Worm (Caenorhabditis elegans): ENCODE measurements around the gene itsn-1.
"Not testable (repeated sequence)": the region's sequence is repeated elsewhere in the genome, so short reads cannot be mapped to it uniquely, and the experiment has no call there.

itsn-1 gene

ce11 chrIV:17118987-17119732, at the start of gene itsn-1:
Gene itsn-1 (plus strand): TSS chrIV:17119682.
- no peak for TF ChIP-seq unc-62 (GFP tag; optimal IDR thresholded peaks at IDR 0.05)

- TF ChIP-seq unc-62 (GFP tag; optimal IDR thresholded peaks at IDR 0.05): not testable (repeated sequence)
These were observed 48.7 kb upstream of the itsn-1 start, which contains the start of gene Y116A8C.24 for ce11 chrIV:17070791-17071190. Gene Y116A8C.24 (minus strand): TSS chrIV:17070891.

- no peak for TF ChIP-seq unc-62 (GFP tag; optimal IDR thresholded peaks at IDR 0.05)
These were observed 40.8 kb upstream of the itsn-1 start, which contains the start of gene Y116A8C.25 for ce11 chrIV:17078649-17079048. Gene Y116A8C.25 (minus strand): TSS chrIV:17078749.

ce11 chrIV:17084317-17084716, 35.2 kb upstream of the itsn-1 start:
- TF ChIP-seq unc-62 (GFP tag; optimal IDR thresholded peaks at IDR 0.05): no peak

ce11 chrIV:17084839-17085238, 34.6 kb upstream of the itsn-1 start:
- TF ChIP-seq unc-62 (GFP tag; optimal IDR thresholded peaks at IDR 0.05): no peak

ce11 chrIV:17087384-17088099, 31.9 kb upstream of the itsn-1 start, which contains the start of the genes snx-13 and snr-1:
Gene snx-13 (minus strand): TSS chrIV:17087438.
Gene snr-1 (plus strand): TSS chrIV:17088049.
- TF ChIP-seq unc-62 (GFP tag; optimal IDR thresholded peaks at IDR 0.05): no peak

ce11 chrIV:17088849-17089248, 30.6 kb upstream of the itsn-1 start, which contains the start of gene Y116A8C.43:
Gene Y116A8C.43 (plus strand): TSS chrIV:17088851.
- TF ChIP-seq unc-62 (GFP tag; optimal IDR thresholded peaks at IDR 0.05): no peak

ce11 chrIV:17093701-17094100, 25.8 kb upstream of the itsn-1 start, which contains the start of gene Y116A8C.29:
Gene Y116A8C.29 (plus strand): TSS chrIV:17094028.
- no peak for TF ChIP-seq unc-62 (GFP tag; optimal IDR thresholded peaks at IDR 0.05)

ce11 chrIV:17096168-17096567, 23.3 kb upstream of the itsn-1 start, which contains the start of gene Y116A8C.27:
Gene Y116A8C.27 (minus strand): TSS chrIV:17096268.
- no peak for TF ChIP-seq unc-62 (GFP tag; optimal IDR thresholded peaks at IDR 0.05)

- no peak for TF ChIP-seq unc-62 (GFP tag; optimal IDR thresholded peaks at IDR 0.05)
These were observed 20.4 kb upstream of the itsn-1 start for ce11 chrIV:17099113-17099512.

ce11 chrIV:17100148-17100547, 19.3 kb upstream of the itsn-1 start, which contains the start of gene bca-2:
Gene bca-2 (minus strand): TSS chrIV:17100248.
- no peak for TF ChIP-seq unc-62 (GFP tag; optimal IDR thresholded peaks at IDR 0.05)

ce11 chrIV:17100628-17101338, 18.7 kb upstream of the itsn-1 start:
- no peak for TF ChIP-seq unc-62 (GFP tag; optimal IDR thresholded peaks at IDR 0.05)

ce11 chrIV:17103116-17103515, 16.4 kb upstream of the itsn-1 start:
- no peak for TF ChIP-seq unc-62 (GFP tag; optimal IDR thresholded peaks at IDR 0.05)

ce11 chrIV:17103615-17104014, 15.9 kb upstream of the itsn-1 start, which contains the start of gene Y116A8C.30:
Gene Y116A8C.30 (minus strand): TSS chrIV:17103715.
- no peak for TF ChIP-seq unc-62 (GFP tag; optimal IDR thresholded peaks at IDR 0.05)

- TF ChIP-seq unc-62 (GFP tag; optimal IDR thresholded peaks at IDR 0.05): no peak
These were observed 15.2 kb upstream of the itsn-1 start for ce11 chrIV:17104157-17104872.
